1 fruit fly cellular context compared by ENCODE assay signal in genomic region chrX:16318858-16319557, dm6.
TF ChIP-seq lines count a peak whose summit lies in the region.

No protein-coding gene starts in this region.

TF ChIP-seq in whole organism, embryonic, 481 proteins besides CTCF, POLR2A, EP300 and RAD21 (continued from another document):
- peak; percentile 6 for TF ChIP-seq cwo (GFP tag; optimal IDR thresholded peaks at IDR 0.05; lab: Kevin White, UChicago)
- TF ChIP-seq CG4328 (GFP tag; optimal IDR thresholded peaks at IDR 0.05; lab: Kevin White, UChicago), result peak; percentile 17
- peak; percentile 9 for TF ChIP-seq Side (GFP tag; optimal IDR thresholded peaks at IDR 0.05; lab: Kevin White, UChicago)
- 0 out of 3 replicates have a peak, but pooled peaks have one; percentile 7 for TF ChIP-seq CG17361 (GFP tag; IDR thresholded peaks at IDR 0.05; lab: Robert Waterston, UW)
- no peak for TF ChIP-seq CG2712 (tag; optimal IDR thresholded peaks at IDR 0.05; lab: Kevin White, UChicago)
- peak; percentile 44 for TF ChIP-seq wek (GFP tag; optimal IDR thresholded peaks at IDR 0.05; lab: Kevin White, UChicago)
- TF ChIP-seq CG8924 (tag; optimal IDR thresholded peaks at IDR 0.05; lab: Kevin White, UChicago), result peak; percentile 9
- TF ChIP-seq gcm2 (GFP tag; optimal IDR thresholded peaks at IDR 0.05; lab: Kevin White, UChicago), result peak; percentile 8
- no peak for TF ChIP-seq mld (GFP tag; IDR thresholded peaks at IDR 0.05; lab: Robert Waterston, UW; ENCODE audit: partially characterized antibody)
- TF ChIP-seq lmd (GFP tag; IDR thresholded peaks at IDR 0.05; lab: Robert Waterston, UW), result peak; percentile 28; the same call in 1 of the 2 replicates
- TF ChIP-seq CG33213 (GFP tag; optimal IDR thresholded peaks at IDR 0.05; lab: Kevin White, UChicago), result no peak
- TF ChIP-seq Drgx (GFP tag; IDR thresholded peaks at IDR 0.05; lab: Robert Waterston, UW), result peak; percentile 73
- no peak for TF ChIP-seq ara (GFP tag; IDR thresholded peaks at IDR 0.05; lab: Robert Waterston, UW)
- TF ChIP-seq CG10543 (GFP tag; optimal IDR thresholded peaks at IDR 0.05; lab: Kevin White, UChicago), result peak; percentile 65
- 0 out of 2 replicates have a peak, but pooled peaks have one; percentile 8 for TF ChIP-seq Scr (GFP tag; IDR thresholded peaks at IDR 0.05; lab: Robert Waterston, UW; ENCODE audit: partially characterized antibody)
- peak; percentile 69 for TF ChIP-seq sens (GFP tag; lab: Kevin White, UChicago)
- TF ChIP-seq kni (GFP tag; optimal IDR thresholded peaks at IDR 0.05; lab: Kevin White, UChicago), result peak; percentile 79
- peak; percentile 15 for TF ChIP-seq CG13296 (GFP tag; optimal IDR thresholded peaks at IDR 0.05; lab: Kevin White, UChicago)
- TF ChIP-seq Aef1 (GFP tag; IDR thresholded peaks at IDR 0.05; lab: Robert Waterston, UW), result no peak
- no peak for TF ChIP-seq CG16813 (GFP tag; IDR thresholded peaks at IDR 0.05; lab: Robert Waterston, UW; ENCODE audit: partially characterized antibody)
- TF ChIP-seq Eip74EF (GFP tag; optimal IDR thresholded peaks at IDR 0.05; lab: Kevin White, UChicago), result peak in 1 of 2 experiments; percentile 11
- TF ChIP-seq nmo (GFP tag; optimal IDR thresholded peaks at IDR 0.05; lab: Kevin White, UChicago), result peak; percentile 34
- no peak for TF ChIP-seq CG7271 (tag; optimal IDR thresholded peaks at IDR 0.05; lab: Kevin White, UChicago)
- no peak for TF ChIP-seq Ets97D (GFP tag; optimal IDR thresholded peaks at IDR 0.05; lab: Kevin White, UChicago)
- peak; percentile 21; the same call in 1 of the 3 replicates for TF ChIP-seq Dbx (GFP tag; IDR thresholded peaks at IDR 0.05; lab: Robert Waterston, UW)
- peak; percentile 82; the same call in 1 of the 3 replicates for TF ChIP-seq CG34422 (GFP tag; IDR thresholded peaks at IDR 0.05; lab: Robert Waterston, UW)
- TF ChIP-seq bbx (GFP tag; IDR thresholded peaks at IDR 0.05; lab: Robert Waterston, UW; ENCODE audit: partially characterized antibody), result 0 out of 2 replicates have a peak, but pooled peaks have one; percentile 28
- peak in 1 of 2 experiments; percentile 41 for TF ChIP-seq bsh (GFP tag; optimal IDR thresholded peaks at IDR 0.05; lab: Kevin White, UChicago)
- TF ChIP-seq CG42726 (GFP tag; IDR thresholded peaks at IDR 0.05; lab: Robert Waterston, UW; ENCODE audit: partially characterized antibody), result no peak
- TF ChIP-seq CG12155 (GFP tag; optimal IDR thresholded peaks at IDR 0.05; lab: Kevin White, UChicago), result no peak
- no peak for TF ChIP-seq Dfd (GFP tag; optimal IDR thresholded peaks at IDR 0.05; lab: Kevin White, UChicago)
- TF ChIP-seq Lpt (GFP tag; optimal IDR thresholded peaks at IDR 0.05; lab: Kevin White, UChicago), result no peak
- TF ChIP-seq Deaf1 (tag; optimal IDR thresholded peaks at IDR 0.05; lab: Kevin White, UChicago), result peak; percentile 39
- peak; percentile 49; the same call in 1 of the 2 replicates for TF ChIP-seq Bgb (GFP tag; IDR thresholded peaks at IDR 0.05; lab: Robert Waterston, UW; ENCODE audit: partially characterized antibody)
- no peak for TF ChIP-seq E2f1 (GFP tag; IDR thresholded peaks at IDR 0.05; lab: Robert Waterston, UW)
- TF ChIP-seq lbe (GFP tag; optimal IDR thresholded peaks at IDR 0.05; lab: Kevin White, UChicago), result peak; percentile 28
- TF ChIP-seq mirr (GFP tag; optimal IDR thresholded peaks at IDR 0.05; lab: Kevin White, UChicago), result peak; percentile 82
- peak; percentile 38 for TF ChIP-seq corto (GFP tag; optimal IDR thresholded peaks at IDR 0.05; lab: Kevin White, UChicago)
- TF ChIP-seq bigmax (GFP tag; optimal IDR thresholded peaks at IDR 0.05; lab: Kevin White, UChicago), result peak; percentile 99
- TF ChIP-seq CG17359 (tag; optimal IDR thresholded peaks at IDR 0.05; lab: Kevin White, UChicago), result no peak
- TF ChIP-seq MBD-R2 (GFP tag; IDR thresholded peaks at IDR 0.05; lab: Robert Waterston, UW), result peak; percentile 16; the same call in 1 of the 2 replicates
- peak in 1 of 2 experiments; percentile 83 for TF ChIP-seq insv (GFP tag; optimal IDR thresholded peaks at IDR 0.05; lab: Kevin White, UChicago)
- peak; percentile 97 for TF ChIP-seq cg (GFP tag; optimal IDR thresholded peaks at IDR 0.05; lab: Kevin White, UChicago)
- TF ChIP-seq CG15696 (tag; optimal IDR thresholded peaks at IDR 0.05; lab: Kevin White, UChicago), result peak; percentile 28
- no peak for TF ChIP-seq CkIIα-i1 (GFP tag; IDR thresholded peaks at IDR 0.05; lab: Robert Waterston, UW)
- no peak for TF ChIP-seq Doc3 (GFP tag; IDR thresholded peaks at IDR 0.05; lab: Robert Waterston, UW; ENCODE audit: partially characterized antibody)
- peak; percentile 68 for TF ChIP-seq zf30C (GFP tag; optimal IDR thresholded peaks at IDR 0.05; lab: Kevin White, UChicago)
- peak; percentile 34 for TF ChIP-seq HmgZ (tag; optimal IDR thresholded peaks at IDR 0.05; lab: Kevin White, UChicago)
- peak; percentile 50 for TF ChIP-seq MESR4 (GFP tag; optimal IDR thresholded peaks at IDR 0.05; lab: Kevin White, UChicago)
- no peak for TF ChIP-seq CG14441 (GFP tag; IDR thresholded peaks at IDR 0.05; lab: Robert Waterston, UW)
- peak; percentile 22 for TF ChIP-seq YL-1 (GFP tag; optimal IDR thresholded peaks at IDR 0.05; lab: Kevin White, UChicago)
- TF ChIP-seq CG10366 (GFP tag; IDR thresholded peaks at IDR 0.05; lab: Robert Waterston, UW), result no peak
- peak; percentile 78 for TF ChIP-seq twi (tag; optimal IDR thresholded peaks at IDR 0.05; lab: Kevin White, UChicago)
- TF ChIP-seq sug (tag; optimal IDR thresholded peaks at IDR 0.05; lab: Kevin White, UChicago), result peak; percentile 58
- TF ChIP-seq CG1233 (GFP tag; optimal IDR thresholded peaks at IDR 0.05; lab: Kevin White, UChicago), result peak; percentile 7
- TF ChIP-seq C15 (GFP tag; IDR thresholded peaks at IDR 0.05; lab: Robert Waterston, UW), result no peak
- peak; percentile 69 for TF ChIP-seq HLHmδ (GFP tag; optimal IDR thresholded peaks at IDR 0.05; lab: Kevin White, UChicago)
- no peak for TF ChIP-seq Sox100B (GFP tag; optimal IDR thresholded peaks at IDR 0.05; lab: Kevin White, UChicago)
- no peak for TF ChIP-seq NK7.1 (GFP tag; optimal IDR thresholded peaks at IDR 0.05; lab: Kevin White, UChicago)
- TF ChIP-seq CrebB (tag; optimal IDR thresholded peaks at IDR 0.05; lab: Kevin White, UChicago), result no peak
- no peak for TF ChIP-seq zfh2 (GFP tag; optimal IDR thresholded peaks at IDR 0.05; lab: Kevin White, UChicago)
